Worm (Caenorhabditis elegans) whole organism, young adult: ENCODE data around the gene nhr-272.

Source experiments
- Y79H2A.3 ChIP-seq: fragments of 200-800 bp; sonication (Bioruptor generic); conservative IDR thresholded peaks from 2 replicates; pipeline ENCODE4 v1.3.6; 2022; ENCODE audit warnings: missing genetic modification reagents, missing genetic modification characterization, missing compliant biosample characterization
- ama-1 ChIP-seq, 3 experiments: fragments of 150-350 bp in 1 of 3; sonication (generic microtip) in 2 of 3; optimal IDR thresholded peaks; 2 replicates each; lab custom pipeline; 2014 to 2018; ENCODE audit warnings: missing biosample characterization in 2 of 3, missing genetic modification characterization in 2 of 3, missing genetic modification reagents in 2 of 3
- nfya-1 ChIP-seq: sonication (generic microtip); optimal IDR thresholded peaks from 2 replicates; lab custom pipeline; 2017; ENCODE audit warnings: antibody characterized with exemption, missing compliant biosample characterization, missing genetic modification characterization, borderline replicate concordance; ENCODE audit not compliant: insufficient read depth
- nfya-2 ChIP-seq: fragments of 200-800 bp; sonication (Bioruptor generic); IDR thresholded peaks from 2 replicates; pipeline ENCODE4 v1.3.6; 2022; ENCODE audit warnings: missing genetic modification reagents, missing genetic modification characterization, missing compliant biosample characterization
- rec-8 ChIP-seq, 2 experiments: sonication (generic microtip); optimal IDR thresholded peaks; 2 replicates each; lab custom pipeline; 2016; ENCODE audit warnings: mild to moderate bottlenecking in 2 of 2, missing genetic modification characterization in 2 of 2, missing genetic modification reagents in 2 of 2, missing genotype in 2 of 2, missing biosample characterization in 1 of 2, missing compliant biosample characterization in 1 of 2, moderate library complexity in 1 of 2
- zim-3 ChIP-seq: sonication (generic microtip); optimal IDR thresholded peaks from 2 replicates; lab custom pipeline; 2017; ENCODE audit warnings: mild to moderate bottlenecking, missing genetic modification characterization, moderate library complexity, missing compliant biosample characterization
- ztf-25 ChIP-seq: fragments of 200-800 bp; sonication (Bioruptor generic); IDR thresholded peaks from 2 replicates; pipeline ENCODE4 v1.3.6; 2022; ENCODE audit warnings: missing genetic modification reagents, missing genetic modification characterization, missing compliant biosample characterization

- TF ChIP-seq rec-8 (tag; optimal IDR thresholded peaks at IDR 0.05; lab: Kevin White, UChicago) (no peak), ama-1 (optimal IDR thresholded peaks at IDR 0.05; lab: Kevin White, UChicago) (peak; percentile 48), ama-1 (GFP tag; optimal IDR thresholded peaks at IDR 0.05; lab: Kevin White, UChicago) (no peak), Y79H2A.3 (GFP tag; lab: Robert Waterston, UW) (no peak), nfya-2 (GFP tag; lab: Robert Waterston, UW) (no peak), zim-3 (tag; lab: Kevin White, UChicago) (no peak), nfya-1 (tag; lab: Kevin White, UChicago) (no peak), ztf-25 (GFP tag; lab: Robert Waterston, UW) (no peak)
Measured at ce11 chrX:12664443-12664842, 40.2 kb downstream of the nhr-272 start.
